Worm (Caenorhabditis elegans) whole organism, L4 larva: ENCODE data around the gene K08F4.3.

Source experiments
- fos-1 ChIP-seq: fragments of 150-350 bp; optimal IDR thresholded peaks from 2 replicates; lab custom pipeline; 2014; ENCODE audit warnings: missing biosample characterization, missing genetic modification characterization
- nhr-237 ChIP-seq: sonication (generic microtip); optimal IDR thresholded peaks from 2 replicates; lab custom pipeline; 2017; ENCODE audit warnings: missing biosample characterization, missing genetic modification characterization
- nhr-48 ChIP-seq: sonication (generic microtip); optimal IDR thresholded peaks from 2 replicates; lab custom pipeline; 2016; ENCODE audit warnings: mild to moderate bottlenecking, missing genetic modification characterization, missing compliant biosample characterization
- nhr-77 ChIP-seq: fragments of 150-350 bp; optimal IDR thresholded peaks from 2 replicates; lab custom pipeline; 2014; ENCODE audit warnings: missing biosample characterization, missing genetic modification characterization
- zag-1 ChIP-seq: fragments of 150-350 bp; optimal IDR thresholded peaks from 2 replicates; lab custom pipeline; 2014; ENCODE audit warnings: missing biosample characterization, missing genetic modification characterization

DNA sequence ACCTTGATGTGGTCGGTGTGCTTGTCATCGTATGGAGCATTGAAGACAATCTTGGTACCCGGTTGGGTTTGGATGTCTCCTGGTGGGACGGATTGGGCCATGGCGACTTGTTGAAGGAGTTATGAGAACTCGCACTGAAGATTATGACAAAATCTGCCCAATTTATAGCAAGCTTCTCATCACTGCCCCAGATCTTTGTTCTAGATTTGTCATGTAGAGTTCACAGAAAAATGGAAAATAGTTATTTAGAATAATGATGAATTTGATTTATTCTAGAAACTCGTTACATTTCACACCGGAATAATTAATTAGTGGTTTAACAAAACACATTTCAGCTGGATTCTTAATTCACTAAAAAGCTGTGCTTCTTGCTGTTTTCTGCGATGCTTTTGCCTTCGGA lies 14.6 kb downstream of the K08F4.3 start, which contains the start of gene msp-38:
- TF ChIP-seq zag-1 (no peak), fos-1 (tag; lab: Kevin White, UChicago) (no peak), nhr-48 (tag; lab: Kevin White, UChicago) (no peak), nhr-237 (tag; lab: Kevin White, UChicago) (no peak), nhr-77 (tag; lab: Kevin White, UChicago) (no peak)
